Fruit fly (Drosophila melanogaster): Measurements from ENCODE around the gene tomb.

DNA sequence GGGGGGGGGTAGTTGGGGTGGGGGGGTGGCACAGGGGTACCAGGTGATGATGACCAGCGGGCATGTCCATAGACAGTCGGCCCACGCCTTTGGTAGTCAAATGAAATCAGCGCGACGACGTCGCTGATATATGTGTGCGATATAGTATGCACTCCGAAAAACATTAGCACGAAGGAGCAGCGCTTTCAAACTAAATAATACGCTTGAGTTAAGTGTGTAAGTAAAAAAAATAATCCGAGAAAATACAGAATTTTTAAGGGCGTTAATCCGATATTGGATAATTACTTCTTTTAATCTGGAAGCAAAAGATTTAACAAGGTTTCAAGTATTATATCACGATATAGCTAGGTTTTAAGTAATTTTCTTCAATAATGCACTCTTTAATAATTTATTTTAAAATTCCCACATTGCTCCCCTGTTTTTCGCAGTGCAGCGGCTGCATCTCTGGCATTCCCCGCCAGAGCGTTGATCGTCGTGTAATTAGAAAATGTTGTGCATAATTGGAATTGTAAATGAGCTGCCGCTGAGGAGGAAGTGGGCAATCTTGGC is 41.7 kb downstream of the tomb start:
- TF ChIP-seq Pif1A (GFP tag; optimal IDR thresholded peaks at IDR 0.05) (no peak), Snoo (tag; optimal IDR thresholded peaks at IDR 0.05) (no peak), EcR (GFP tag; optimal IDR thresholded peaks at IDR 0.05) (no peak)
